Worm (Caenorhabditis elegans) whole organism, L3 larva: ENCODE data around the gene F23H11.4.

ENCODE experiments used
- ZK546.5 ChIP-seq: sonication (generic microtip); optimal IDR thresholded peaks from 2 replicates; lab custom pipeline; 2017; ENCODE audit warnings: missing biosample characterization, missing genetic modification characterization
- ama-1 ChIP-seq: fragments of 150-350 bp; optimal IDR thresholded peaks from 2 replicates; lab custom pipeline; 2018
- ceh-82 ChIP-seq: fragments of 150-350 bp; optimal IDR thresholded peaks from 2 replicates; lab custom pipeline; 2014; ENCODE audit warnings: missing biosample characterization, missing genetic modification characterization
- ceh-9 ChIP-seq: sonication (generic microtip); optimal IDR thresholded peaks from 2 replicates; lab custom pipeline; 2018; ENCODE audit warnings: missing biosample characterization, missing genetic modification characterization
- daf-12 ChIP-seq: fragments of 150-350 bp; optimal IDR thresholded peaks from 2 replicates; lab custom pipeline; 2014; ENCODE audit warnings: missing biosample characterization, missing genetic modification reagents, missing genetic modification characterization
- egl-5 ChIP-seq: fragments of 150-350 bp; optimal IDR thresholded peaks from 2 replicates; lab custom pipeline; 2017; ENCODE audit warnings: missing biosample characterization, missing genetic modification reagents, missing genetic modification characterization, inconsistent platforms
- elt-1 ChIP-seq: fragments of 150-350 bp; optimal IDR thresholded peaks from 2 replicates; lab custom pipeline; 2014; ENCODE audit warnings: missing biosample characterization, missing genetic modification characterization
- elt-2 ChIP-seq: sonication (generic microtip); optimal IDR thresholded peaks from 2 replicates; lab custom pipeline; 2016; ENCODE audit warnings: missing genetic modification reagents, mild to moderate bottlenecking, missing genetic modification characterization, missing compliant biosample characterization
- elt-3 ChIP-seq, 3 experiments: fragments of 150-350 bp in 1 of 3; sonication (generic microtip) in 2 of 3; optimal IDR thresholded peaks; 2 replicates in 2 of 3; 4 replicates in 1 of 3; lab custom pipeline; 2014 to 2017; ENCODE audit warnings: missing biosample characterization in 3 of 3, missing genetic modification characterization in 3 of 3
- eor-1 ChIP-seq, 2 experiments: fragments of 150-350 bp; optimal IDR thresholded peaks; 2 replicates each; lab custom pipeline; 2014 to 2018; ENCODE audit warnings: missing biosample characterization in 2 of 2, missing genetic modification characterization in 2 of 2
- fkh-10 ChIP-seq: sonication (generic microtip); optimal IDR thresholded peaks from 2 replicates; lab custom pipeline; 2017; ENCODE audit warnings: missing biosample characterization, missing genetic modification reagents, missing genetic modification characterization
- fkh-2 ChIP-seq: fragments of 150-350 bp; optimal IDR thresholded peaks from 2 replicates; lab custom pipeline; 2014; ENCODE audit warnings: missing biosample characterization, missing genetic modification reagents, missing genetic modification characterization
- hmg-11 ChIP-seq: sonication (generic microtip); optimal IDR thresholded peaks from 2 replicates; lab custom pipeline; 2016; ENCODE audit warnings: missing genetic modification characterization, missing compliant biosample characterization
- jun-1 ChIP-seq: fragments of 150-350 bp; optimal IDR thresholded peaks from 2 replicates; lab custom pipeline; 2014; ENCODE audit warnings: missing biosample characterization, missing genetic modification reagents, missing genetic modification characterization
- lin-15B ChIP-seq: fragments of 150-350 bp; optimal IDR thresholded peaks from 2 replicates; lab custom pipeline; 2014; ENCODE audit warnings: missing biosample characterization, missing genetic modification characterization
- lin-39 ChIP-seq: fragments of 150-350 bp; optimal IDR thresholded peaks from 2 replicates; lab custom pipeline; 2018; ENCODE audit warnings: missing biosample characterization, missing genetic modification reagents, missing genetic modification characterization
- mdl-1 ChIP-seq: fragments of 150-350 bp; optimal IDR thresholded peaks from 2 replicates; lab custom pipeline; 2014; ENCODE audit warnings: missing biosample characterization, missing genetic modification characterization
- nfya-1 ChIP-seq: sonication (generic microtip); optimal IDR thresholded peaks from 2 replicates; lab custom pipeline; 2017; ENCODE audit warnings: missing genetic modification characterization, mild to moderate bottlenecking, missing compliant biosample characterization, antibody characterized with exemption, moderate library complexity; ENCODE audit not compliant: insufficient read depth
- nhr-11 ChIP-seq: fragments of 150-350 bp; optimal IDR thresholded peaks from 2 replicates; lab custom pipeline; 2014; ENCODE audit warnings: missing biosample characterization, missing genetic modification characterization
- nhr-23 ChIP-seq: fragments of 150-350 bp; optimal IDR thresholded peaks from 2 replicates; lab custom pipeline; 2014; ENCODE audit warnings: missing biosample characterization, missing genetic modification reagents, missing genetic modification characterization
- nhr-25 ChIP-seq: sonication (generic microtip); optimal IDR thresholded peaks from 2 replicates; lab custom pipeline; 2017; ENCODE audit warnings: missing biosample characterization, missing genetic modification characterization
- nhr-28 ChIP-seq: fragments of 150-350 bp; optimal IDR thresholded peaks from 2 replicates; lab custom pipeline; 2014; ENCODE audit warnings: missing biosample characterization, missing genetic modification characterization
- nhr-67 ChIP-seq: fragments of 150-350 bp; optimal IDR thresholded peaks from 2 replicates; lab custom pipeline; 2014; ENCODE audit warnings: missing biosample characterization, missing genetic modification characterization
- nhr-76 ChIP-seq: fragments of 150-350 bp; sonication (generic microtip); optimal IDR thresholded peaks from 5 replicates; lab custom pipeline; 2014; ENCODE audit warnings: missing biosample characterization, missing genetic modification characterization
- nhr-77 ChIP-seq: fragments of 150-350 bp; optimal IDR thresholded peaks from 2 replicates; lab custom pipeline; 2014; ENCODE audit warnings: missing biosample characterization, missing genetic modification characterization
- pha-4 ChIP-seq: fragments of 150-350 bp; optimal IDR thresholded peaks from 2 replicates; lab custom pipeline; 2014; ENCODE audit warnings: missing biosample characterization, missing genetic modification reagents, missing genetic modification characterization
- pqm-1 ChIP-seq: fragments of 150-350 bp; optimal IDR thresholded peaks from 2 replicates; lab custom pipeline; 2017; ENCODE audit warnings: missing biosample characterization, missing genetic modification characterization, inconsistent platforms
- sea-2 ChIP-seq: fragments of 150-350 bp; sonication (generic microtip); optimal IDR thresholded peaks from 4 replicates; lab custom pipeline; 2014; ENCODE audit warnings: missing biosample characterization, missing genetic modification reagents, missing genetic modification characterization
- skn-1 ChIP-seq: fragments of 150-350 bp; optimal IDR thresholded peaks from 2 replicates; lab custom pipeline; 2014; ENCODE audit warnings: missing biosample characterization, missing genetic modification characterization
- tbx-2 ChIP-seq: sonication (generic microtip); optimal IDR thresholded peaks from 2 replicates; lab custom pipeline; 2016; ENCODE audit warnings: mild to moderate bottlenecking, missing genetic modification characterization, missing compliant biosample characterization
- ztf-11 ChIP-seq: fragments of 150-350 bp; optimal IDR thresholded peaks from 2 replicates; lab custom pipeline; 2014; ENCODE audit warnings: missing biosample characterization, missing genetic modification characterization
- ztf-4 ChIP-seq: fragments of 150-350 bp; optimal IDR thresholded peaks from 2 replicates; lab custom pipeline; 2014; ENCODE audit warnings: missing biosample characterization, missing genetic modification characterization

F23H11.4 gene

DNA sequence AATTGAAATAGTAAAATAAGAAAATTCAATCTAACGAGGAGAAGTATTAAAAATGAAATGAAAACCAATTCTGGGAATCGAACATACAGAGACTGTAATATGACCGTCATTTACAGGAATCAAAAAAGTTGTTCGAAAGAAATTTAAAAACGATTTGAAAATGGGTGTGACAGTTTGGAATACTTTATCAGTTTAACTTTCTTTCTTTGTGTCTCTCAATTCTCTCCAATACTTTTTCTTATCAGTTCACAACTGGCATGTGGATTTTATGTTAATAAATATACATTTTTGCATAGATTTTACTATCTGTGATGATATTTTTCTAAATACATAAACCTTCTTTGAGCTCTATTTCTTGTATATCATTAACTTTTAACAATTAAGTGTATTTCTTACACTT, 37.0 kb upstream of the F23H11.4 start:
- TF ChIP-seq elt-2 (tag; lab: Kevin White, UChicago) = peak; percentile 71

- TF ChIP-seq ZK546.5 (no peak), pha-4 (peak; percentile 72), elt-2 (tag; lab: Kevin White, UChicago) (peak; percentile 86), pqm-1 (peak; percentile 44)
These were observed 36.1 kb upstream of the F23H11.4 start, which contains the start of gene fbxa-59 for ce11 chrIII:943426-943927. Gene fbxa-59 (minus strand): TSS chrIII:943476.

ce11 chrIII:941958-942357, 34.6 kb upstream of the F23H11.4 start:
- TF ChIP-seq pqm-1 (no peak), nhr-67 (tag; lab: Kevin White, UChicago) (no peak), ztf-4 (no peak), sea-2 (GFP tag; lab: Kevin White, UChicago) (no peak), nhr-28 (tag; lab: Kevin White, UChicago) (no peak), elt-2 (tag; lab: Kevin White, UChicago) (no peak), ama-1 (no peak), nhr-76 (no peak), lin-39 (tag; lab: Kevin White, UChicago) (no peak), elt-3 (tag; optimal IDR thresholded peaks at IDR 0.05; lab: Kevin White, UChicago) (no peak), pha-4 (no peak), nhr-25 (tag; lab: Kevin White, UChicago) (no peak), eor-1 (tag; optimal IDR thresholded peaks at IDR 0.05; lab: Kevin White, UChicago) (no peak), egl-5 (tag; lab: Kevin White, UChicago) (no peak), ceh-82 (tag; lab: Kevin White, UChicago) (no peak), nhr-11 (tag; lab: Kevin White, UChicago) (no peak), nhr-23 (tag; lab: Kevin White, UChicago) (no peak), ceh-9 (no peak)
- TF ChIP-seq, all 47 proteins: peak for 0

ce11 chrIII:938569-938968, 31.2 kb upstream of the F23H11.4 start, which contains the start of gene fbxa-22:
Gene fbxa-22 (plus strand): TSS chrIII:938869.
- TF ChIP-seq hmg-11 (tag; lab: Kevin White, UChicago) (no peak), nfya-1 (no peak), jun-1 (tag; lab: Kevin White, UChicago) (no peak)

DNA sequence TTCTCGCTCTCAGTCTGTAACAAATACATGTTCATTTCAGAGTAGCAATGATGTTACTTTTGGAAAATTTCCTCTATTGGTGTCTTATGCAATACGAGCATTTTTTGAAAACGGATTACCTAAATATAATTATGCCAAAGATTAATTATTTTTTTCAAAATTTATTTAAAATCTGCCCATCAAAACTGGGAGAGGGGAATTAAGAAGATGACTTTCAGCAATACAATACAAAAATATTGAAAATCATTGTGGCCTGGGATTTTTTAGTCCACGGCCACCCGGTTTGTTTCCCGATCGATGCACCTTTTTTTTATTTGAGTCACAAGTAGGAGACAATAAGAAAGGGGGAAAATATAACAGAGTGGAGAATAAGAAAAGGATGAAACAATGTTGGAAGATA, 30.6 kb upstream of the F23H11.4 start, which contains the start of gene fbxa-56:
Gene fbxa-56, minus strand, starts transcription at position 101 of the 400 bp plus-strand sequence.
- no peak for TF ChIP-seq elt-1
- no peak for TF ChIP-seq daf-12

DNA sequence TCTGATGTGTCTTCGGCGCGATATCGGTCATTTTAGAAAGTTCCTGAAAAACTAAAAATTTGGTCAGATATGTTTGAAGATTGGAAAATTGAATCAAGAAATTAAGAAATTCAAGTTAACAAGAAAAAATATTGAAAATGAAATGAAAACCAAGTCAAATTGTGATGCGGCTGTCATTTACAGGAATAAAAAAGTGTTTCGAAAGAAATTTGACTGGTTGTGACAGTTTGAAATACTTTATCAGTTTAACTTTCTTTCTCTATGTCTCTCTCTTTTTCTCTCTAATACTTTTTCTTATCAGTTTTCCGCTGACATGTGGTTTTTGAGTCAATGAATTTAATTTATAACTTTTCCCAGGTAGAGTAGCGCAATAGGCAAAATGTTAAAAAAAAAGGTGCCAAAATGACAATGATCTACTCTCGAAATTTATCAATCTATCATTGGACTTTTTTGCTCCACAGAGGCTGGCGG, 28.7 kb upstream of the F23H11.4 start, which contains the start of gene fbxa-55:
Gene fbxa-55, minus strand, starts transcription at position 51 of the 471 bp plus-strand sequence.
- TF ChIP-seq elt-2 (tag; lab: Kevin White, UChicago) = peak; percentile 84
- peak; percentile 35 for TF ChIP-seq pqm-1
- TF ChIP-seq ztf-4 = no peak

DNA sequence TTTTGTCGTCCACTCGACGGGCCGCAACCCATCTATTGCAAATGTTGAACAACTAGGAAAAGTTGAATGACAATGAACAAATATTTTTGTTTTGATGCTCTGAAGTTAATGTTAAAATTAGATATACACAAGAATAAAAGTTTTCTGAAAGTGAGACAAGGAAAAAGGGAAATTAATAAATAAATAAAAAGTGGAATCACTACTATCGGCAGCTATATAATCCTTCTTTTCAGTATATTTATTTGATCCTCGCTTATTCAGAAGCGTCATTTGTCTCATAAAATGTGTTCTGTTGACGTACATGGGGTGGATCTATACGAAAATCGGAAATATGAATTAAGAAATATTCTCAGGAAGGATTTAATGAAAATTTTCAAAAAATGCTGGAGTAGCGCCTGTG, 18.9 kb upstream of the F23H11.4 start, which contains the start of gene pef-1:
Gene pef-1, minus strand, starts transcription at position 101 of the 400 bp plus-strand sequence.
- no peak for TF ChIP-seq elt-2 (tag; lab: Kevin White, UChicago)
- TF ChIP-seq nhr-25 (tag; lab: Kevin White, UChicago) = no peak
- TF ChIP-seq ceh-9 = no peak
- TF ChIP-seq tbx-2 = no peak

DNA sequence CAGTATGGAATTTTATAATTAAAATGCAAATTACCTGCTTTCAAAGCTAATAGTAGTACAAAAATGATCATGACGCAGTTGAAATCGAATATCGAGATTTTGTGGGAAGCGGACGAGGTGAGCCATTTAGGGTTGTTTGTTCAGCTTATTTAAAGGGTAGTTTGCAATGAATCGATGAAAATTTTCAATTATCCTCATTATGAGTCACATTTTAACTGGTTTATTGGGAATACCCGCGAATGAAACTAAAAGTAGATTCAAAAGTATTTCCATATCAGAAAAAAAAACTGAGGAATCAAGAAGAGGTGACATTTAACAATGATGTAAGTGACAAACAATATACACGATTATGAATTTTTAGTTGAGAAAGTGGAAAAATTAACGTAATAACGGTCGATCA, 12.0 kb upstream of the F23H11.4 start, which contains the start of gene F23H11.7:
Gene F23H11.7, minus strand, starts transcription at position 101 of the 400 bp plus-strand sequence.
- TF ChIP-seq nhr-67 (tag; lab: Kevin White, UChicago) = no peak
- TF ChIP-seq daf-12 = no peak
- no peak for TF ChIP-seq nhr-77 (tag; lab: Kevin White, UChicago)
- no peak for TF ChIP-seq fkh-2 (tag; lab: Kevin White, UChicago)
- TF ChIP-seq lin-15B = no peak
- no peak for TF ChIP-seq ZK546.5
- no peak for TF ChIP-seq pha-4
- TF ChIP-seq nhr-28 (tag; lab: Kevin White, UChicago) = no peak
- TF ChIP-seq jun-1 (tag; lab: Kevin White, UChicago) = no peak
- no peak for TF ChIP-seq skn-1 (tag; lab: Kevin White, UChicago)
- TF ChIP-seq ztf-11 (tag; lab: Kevin White, UChicago) = no peak
- no peak for TF ChIP-seq nhr-25 (tag; lab: Kevin White, UChicago)
- TF ChIP-seq lin-39 (tag; lab: Kevin White, UChicago) = no peak
- no peak for TF ChIP-seq ama-1
- TF ChIP-seq nhr-23 (tag; lab: Kevin White, UChicago) = no peak
- TF ChIP-seq mdl-1 (tag; lab: Kevin White, UChicago) = no peak
- TF ChIP-seq fkh-10 (GFP tag; lab: Kevin White, UChicago) = no peak
